Worm (Caenorhabditis elegans) whole organism, young adult: Measurements from ENCODE around the gene F22F7.8.
A peak's percentile ranks its signal among the peaks of the same experiment; 100 is the strongest.

ENCODE experiments used
- C06A6.2 ChIP-seq: fragments of 200-800 bp; sonication (Bioruptor generic); conservative IDR thresholded peaks from 2 replicates; pipeline ENCODE4 v1.3.6; 2022; ENCODE audit warnings: missing genetic modification characterization, missing compliant biosample characterization
- D2030.7 ChIP-seq: fragments of 200-800 bp; sonication (Bioruptor generic); IDR thresholded peaks from 2 replicates; pipeline ENCODE4 v1.3.6; 2022; ENCODE audit warnings: missing genetic modification reagents, missing genetic modification characterization, missing compliant biosample characterization
- F10E7.11 ChIP-seq: sonication (generic microtip); optimal IDR thresholded peaks from 2 replicates; lab custom pipeline; 2017; ENCODE audit warnings: mild to moderate bottlenecking, missing genetic modification characterization, moderate library complexity, missing compliant biosample characterization
- K11D2.4 ChIP-seq: fragments of 200-800 bp; sonication (Bioruptor generic); IDR thresholded peaks from 2 replicates; pipeline ENCODE4 v1.3.6; 2022; ENCODE audit warnings: missing genetic modification reagents, missing genetic modification characterization, missing compliant biosample characterization
- K12H6.12 ChIP-seq: fragments of 200-800 bp; sonication (Bioruptor generic); optimal IDR thresholded peaks from 2 replicates; lab custom pipeline; 2018; ENCODE audit warnings: mild to moderate bottlenecking, missing genetic modification characterization, missing compliant biosample characterization
- Y53F4B.3 ChIP-seq: fragments of 200-800 bp; sonication (Bioruptor generic); IDR thresholded peaks from 2 replicates; pipeline ENCODE4 v1.3.6; 2022; ENCODE audit warnings: missing genetic modification reagents, missing genetic modification characterization, missing compliant biosample characterization
- Y53G8AR.9 ChIP-seq: fragments of 200-800 bp; sonication (Bioruptor generic); conservative IDR thresholded peaks from 2 replicates; pipeline ENCODE4 v1.3.6; 2022; ENCODE audit warnings: missing genetic modification reagents, missing genetic modification characterization, missing compliant biosample characterization
- Y79H2A.3 ChIP-seq: fragments of 200-800 bp; sonication (Bioruptor generic); conservative IDR thresholded peaks from 2 replicates; pipeline ENCODE4 v1.3.6; 2022; ENCODE audit warnings: missing genetic modification reagents, missing genetic modification characterization, missing compliant biosample characterization
- Y95B8A.8 ChIP-seq: fragments of 200-800 bp; sonication (Bioruptor generic); IDR thresholded peaks from 2 replicates; pipeline ENCODE4 v1.3.6; 2022; ENCODE audit warnings: missing genetic modification reagents, missing genetic modification characterization, missing compliant biosample characterization
- akir-1 ChIP-seq: fragments of 200-800 bp; sonication (Bioruptor generic); optimal IDR thresholded peaks from 2 replicates; lab custom pipeline; 2018; ENCODE audit warnings: mild to moderate bottlenecking, missing genetic modification characterization, moderate library complexity, missing compliant biosample characterization
- aptf-2 ChIP-seq: fragments of 200-800 bp; sonication (Bioruptor generic); conservative IDR thresholded peaks from 2 replicates; pipeline ENCODE4 v1.3.6; 2022; ENCODE audit warnings: missing genetic modification reagents, missing genetic modification characterization, missing compliant biosample characterization
- aptf-3 ChIP-seq: fragments of 200-800 bp; sonication (Bioruptor generic); IDR thresholded peaks from 2 replicates; pipeline ENCODE4 v1.3.6; 2022; ENCODE audit warnings: missing genetic modification characterization, missing compliant biosample characterization
- atf-7 ChIP-seq: sonication (generic microtip); optimal IDR thresholded peaks from 2 replicates; lab custom pipeline; 2017; ENCODE audit warnings: mild to moderate bottlenecking, missing genetic modification characterization, missing compliant biosample characterization
- cebp-1 ChIP-seq, 2 experiments: fragments of 200-800 bp in 1 of 2; sonication (Bioruptor generic) in 1 of 2; sonication (generic microtip) in 1 of 2; IDR thresholded peaks in 1 of 2; optimal IDR thresholded peaks in 1 of 2; 2 replicates each; pipeline versions ENCODE4 v1.3.6 to Lab custom; 2017 to 2022; ENCODE audit warnings: missing compliant biosample characterization in 2 of 2, missing genetic modification characterization in 2 of 2, mild to moderate bottlenecking in 1 of 2, missing genetic modification reagents in 1 of 2, moderate library complexity in 1 of 2
- ceh-27 ChIP-seq: fragments of 200-800 bp; sonication (Bioruptor generic); optimal IDR thresholded peaks from 2 replicates; lab custom pipeline; 2018; ENCODE audit warnings: mild to moderate bottlenecking, missing genetic modification characterization, moderate library complexity, missing compliant biosample characterization
- chd-7 ChIP-seq: sonication (generic microtip); optimal IDR thresholded peaks from 2 replicates; lab custom pipeline; 2016; ENCODE audit warnings: mild to moderate bottlenecking, missing genetic modification characterization, moderate library complexity, missing compliant biosample characterization
- die-1 ChIP-seq: sonication (generic microtip); optimal IDR thresholded peaks from 2 replicates; lab custom pipeline; 2016; ENCODE audit warnings: missing genotype, mild to moderate bottlenecking, missing genetic modification characterization, missing compliant biosample characterization
- dox-1 ChIP-seq: fragments of 200-800 bp; sonication (Bioruptor generic); IDR thresholded peaks from 2 replicates; pipeline ENCODE4 v1.3.6; 2022; ENCODE audit warnings: missing genetic modification reagents, missing genetic modification characterization, missing compliant biosample characterization
- egrh-3 ChIP-seq: fragments of 200-800 bp; sonication (Bioruptor generic); IDR thresholded peaks from 2 replicates; pipeline ENCODE4 v1.3.6; 2022; ENCODE audit warnings: missing genetic modification reagents, missing genetic modification characterization, missing compliant biosample characterization
- gei-17 ChIP-seq: fragments of 200-800 bp; sonication (Bioruptor generic); optimal IDR thresholded peaks from 2 replicates; lab custom pipeline; 2018; ENCODE audit warnings: mild to moderate bottlenecking, missing genetic modification characterization, missing compliant biosample characterization
- hlh-12 ChIP-seq: sonication (generic microtip); optimal IDR thresholded peaks from 2 replicates; lab custom pipeline; 2016; ENCODE audit warnings: missing genetic modification characterization, missing compliant biosample characterization
- hmg-1.2 ChIP-seq: fragments of 200-800 bp; sonication (Bioruptor generic); IDR thresholded peaks from 2 replicates; pipeline ENCODE4 v1.3.6; 2022; ENCODE audit warnings: missing genetic modification reagents, missing genetic modification characterization, missing compliant biosample characterization
- let-607 ChIP-seq, 2 experiments: fragments of 200-800 bp in 1 of 2; sonication (Bioruptor generic) in 1 of 2; sonication (generic microtip) in 1 of 2; optimal IDR thresholded peaks; 2 replicates each; lab custom pipeline; 2016 to 2018; ENCODE audit warnings: mild to moderate bottlenecking in 2 of 2, missing compliant biosample characterization in 2 of 2, missing genetic modification characterization in 2 of 2, moderate library complexity in 2 of 2, missing genotype in 1 of 2
- lin-26 ChIP-seq: fragments of 200-800 bp; sonication (Bioruptor generic); IDR thresholded peaks from 2 replicates; pipeline ENCODE4 v1.3.6; 2022; ENCODE audit warnings: missing genetic modification reagents, missing genetic modification characterization, missing compliant biosample characterization
- lin-35 ChIP-seq, 3 experiments: fragments of 150-350 bp in 2 of 3; sonication (generic microtip) in 1 of 3; optimal IDR thresholded peaks; 2 replicates each; lab custom pipeline; 2014 to 2018; ENCODE audit warnings: missing biosample characterization in 3 of 3, missing genetic modification characterization in 3 of 3, missing genetic modification reagents in 3 of 3
- lin-40 ChIP-seq: sonication (generic microtip); optimal IDR thresholded peaks from 2 replicates; lab custom pipeline; 2016; ENCODE audit warnings: missing genetic modification characterization, mild to moderate bottlenecking, missing compliant biosample characterization, missing genotype, missing genetic modification reagents
- lir-1 ChIP-seq: fragments of 200-800 bp; sonication (Bioruptor generic); conservative IDR thresholded peaks from 2 replicates; pipeline ENCODE4 v1.3.6; 2022; ENCODE audit warnings: missing genetic modification reagents, missing genetic modification characterization, missing compliant biosample characterization
- lsl-1 ChIP-seq: fragments of 200-800 bp; sonication (Bioruptor generic); optimal IDR thresholded peaks from 2 replicates; lab custom pipeline; 2018; ENCODE audit warnings: mild to moderate bottlenecking, missing genetic modification characterization, moderate library complexity, missing compliant biosample characterization
- lsy-27 ChIP-seq: sonication (generic microtip); optimal IDR thresholded peaks from 2 replicates; lab custom pipeline; 2017; ENCODE audit warnings: missing genetic modification characterization, mild to moderate bottlenecking, missing compliant biosample characterization, antibody characterized with exemption, missing genotype, borderline replicate concordance; ENCODE audit not compliant: insufficient read depth
- madf-8 ChIP-seq: fragments of 200-800 bp; sonication (Bioruptor generic); conservative IDR thresholded peaks from 2 replicates; pipeline ENCODE4 v1.3.6; 2022; ENCODE audit warnings: missing genetic modification reagents, missing genetic modification characterization, missing compliant biosample characterization
- mcd-1 ChIP-seq: fragments of 200-800 bp; sonication (Bioruptor generic); IDR thresholded peaks from 2 replicates; pipeline ENCODE4 v1.3.6; 2022; ENCODE audit warnings: missing genetic modification reagents, missing genetic modification characterization, missing compliant biosample characterization
- nfya-1 ChIP-seq: sonication (generic microtip); optimal IDR thresholded peaks from 2 replicates; lab custom pipeline; 2017; ENCODE audit warnings: antibody characterized with exemption, missing compliant biosample characterization, missing genetic modification characterization, borderline replicate concordance; ENCODE audit not compliant: insufficient read depth
- nfya-2 ChIP-seq: fragments of 200-800 bp; sonication (Bioruptor generic); IDR thresholded peaks from 2 replicates; pipeline ENCODE4 v1.3.6; 2022; ENCODE audit warnings: missing genetic modification reagents, missing genetic modification characterization, missing compliant biosample characterization
- nfyb-1 ChIP-seq: fragments of 200-800 bp; sonication (Bioruptor generic); IDR thresholded peaks from 2 replicates; pipeline ENCODE4 v1.3.6; 2022; ENCODE audit warnings: missing genetic modification reagents, missing genetic modification characterization, missing compliant biosample characterization
- nhr-80 ChIP-seq: sonication (generic microtip); optimal IDR thresholded peaks from 2 replicates; lab custom pipeline; 2016; ENCODE audit warnings: missing genetic modification characterization, missing compliant biosample characterization
- sdz-38 ChIP-seq: sonication (generic microtip); optimal IDR thresholded peaks from 2 replicates; lab custom pipeline; 2016; ENCODE audit warnings: missing genotype, missing genetic modification characterization, missing compliant biosample characterization
- sea-2 ChIP-seq: fragments of 200-800 bp; sonication (Bioruptor generic); IDR thresholded peaks from 2 replicates; pipeline ENCODE4 v1.3.6; 2022; ENCODE audit warnings: missing genetic modification characterization, missing compliant biosample characterization
- snpc-4 ChIP-seq, 5 experiments: fragments of 150-350 bp in 1 of 5; sonication (generic microtip) in 4 of 5; optimal IDR thresholded peaks; 2 replicates each; lab custom pipeline; 2014 to 2018; ENCODE audit warnings: missing genetic modification characterization in 5 of 5, missing biosample characterization in 3 of 5, antibody characterized with exemption in 2 of 5, mild to moderate bottlenecking in 2 of 5, missing compliant biosample characterization in 2 of 5, missing genotype in 2 of 5, moderate library complexity in 2 of 5, missing genetic modification reagents in 1 of 5
- sptf-2 ChIP-seq: fragments of 200-800 bp; sonication (Bioruptor generic); optimal IDR thresholded peaks from 2 replicates; lab custom pipeline; 2018; ENCODE audit warnings: mild to moderate bottlenecking, missing genetic modification characterization, missing compliant biosample characterization
- zfh-2 ChIP-seq: fragments of 200-800 bp; sonication (Bioruptor generic); conservative IDR thresholded peaks from 2 replicates; pipeline ENCODE4 v1.3.6; 2022; ENCODE audit warnings: missing genetic modification reagents, missing genetic modification characterization, missing compliant biosample characterization
- zim-3 ChIP-seq: sonication (generic microtip); optimal IDR thresholded peaks from 2 replicates; lab custom pipeline; 2017; ENCODE audit warnings: mild to moderate bottlenecking, missing genetic modification characterization, moderate library complexity, missing compliant biosample characterization
- ztf-3 ChIP-seq: fragments of 200-800 bp; sonication (Bioruptor generic); optimal IDR thresholded peaks from 2 replicates; lab custom pipeline; 2018; ENCODE audit warnings: mild to moderate bottlenecking, missing genetic modification characterization, missing compliant biosample characterization

F22F7.8 gene

ce11 chrV:2133512-2133911 lies 11.8 kb upstream of the F22F7.8 start:
- TF ChIP-seq C06A6.2 (GFP tag; lab: Robert Waterston, UW) = no peak
- TF ChIP-seq ceh-27 (GFP tag; lab: Kevin White, UChicago) = peak; percentile 43
- TF ChIP-seq lsl-1 = no peak
- TF ChIP-seq zfh-2 (GFP tag; lab: Robert Waterston, UW) = peak; percentile 84
- TF ChIP-seq K11D2.4 (GFP tag; lab: Robert Waterston, UW) = peak; percentile 57
- no peak for TF ChIP-seq lsy-27 (tag; lab: Kevin White, UChicago)
- no peak for TF ChIP-seq cebp-1 (GFP tag; IDR thresholded peaks at IDR 0.05; lab: Robert Waterston, UW)
- peak; percentile 74 for TF ChIP-seq cebp-1 (tag; optimal IDR thresholded peaks at IDR 0.05; lab: Kevin White, UChicago)
- TF ChIP-seq hmg-1.2 (GFP tag; lab: Robert Waterston, UW) = peak; percentile 37; the same call in 1 of the 2 replicates
- TF ChIP-seq akir-1 (GFP tag; lab: Kevin White, UChicago) = no peak
- no peak for TF ChIP-seq let-607 (tag; optimal IDR thresholded peaks at IDR 0.05; lab: Kevin White, UChicago)
- peak; percentile 31; the same call in 1 of the 2 replicates for TF ChIP-seq egrh-3
- TF ChIP-seq Y53G8AR.9 (GFP tag; lab: Robert Waterston, UW) = no peak
- peak; percentile 41 for TF ChIP-seq chd-7
- TF ChIP-seq hlh-12 (tag; lab: Kevin White, UChicago) = no peak
- TF ChIP-seq Y95B8A.8 (GFP tag; lab: Robert Waterston, UW) = no peak
- TF ChIP-seq sptf-2 (GFP tag; lab: Kevin White, UChicago) = no peak
- peak in 1 of 3 experiments; percentile 80 for TF ChIP-seq lin-35 (GFP tag; optimal IDR thresholded peaks at IDR 0.05; lab: Kevin White, UChicago)
- TF ChIP-seq Y53F4B.3 (GFP tag; lab: Robert Waterston, UW) = no peak
- TF ChIP-seq K12H6.12 (tag; lab: Kevin White, UChicago) = peak; percentile 70
- TF ChIP-seq dox-1 = peak; percentile 42; the same call in 1 of the 2 replicates
- TF ChIP-seq lin-40 (tag; lab: Kevin White, UChicago) = peak; percentile 21
- TF ChIP-seq mcd-1 = 0 out of 2 replicates have a peak, but pooled peaks have one; percentile 41
- no peak for TF ChIP-seq snpc-4 (GFP tag; optimal IDR thresholded peaks at IDR 0.05; lab: Kevin White, UChicago)
- peak in 1 of 4 experiments; percentile 13 for TF ChIP-seq snpc-4 (tag; optimal IDR thresholded peaks at IDR 0.05; lab: Kevin White, UChicago)
- peak; percentile 7 for TF ChIP-seq nhr-80
- no peak for TF ChIP-seq aptf-3 (GFP tag; lab: Robert Waterston, UW)
- peak; percentile 45 for TF ChIP-seq atf-7

- TF ChIP-seq nfyb-1 (peak; percentile 19; the same call in 1 of the 2 replicates), zfh-2 (GFP tag; lab: Robert Waterston, UW) (peak; percentile 56; the same call in 1 of the 2 replicates), ztf-3 (GFP tag; lab: Kevin White, UChicago) (no peak), sea-2 (GFP tag; lab: Robert Waterston, UW) (0 out of 2 replicates have a peak, but pooled peaks have one; percentile 18)
Observed at ce11 chrV:2132675-2133074, 10.9 kb upstream of the F22F7.8 start.

- TF ChIP-seq egrh-3 (no peak), gei-17 (GFP tag; lab: Kevin White, UChicago) (no peak), nfya-1 (no peak), lir-1 (GFP tag; lab: Robert Waterston, UW) (peak; percentile 50; the same call in 1 of the 2 replicates), madf-8 (peak; percentile 16; the same call in 1 of the 2 replicates), nfya-2 (GFP tag; lab: Robert Waterston, UW) (no peak), lin-40 (tag; lab: Kevin White, UChicago) (peak; percentile 61), Y79H2A.3 (GFP tag; lab: Robert Waterston, UW) (no peak), zim-3 (no peak), sdz-38 (tag; lab: Kevin White, UChicago) (no peak), ceh-27 (GFP tag; lab: Kevin White, UChicago) (peak; percentile 47), aptf-2 (0 out of 2 replicates have a peak, but pooled peaks have one; percentile 58), D2030.7 (GFP tag; lab: Robert Waterston, UW) (peak; percentile 20; the same call in 1 of the 2 replicates), die-1 (tag; lab: Kevin White, UChicago) (no peak), C06A6.2 (GFP tag; lab: Robert Waterston, UW) (no peak), atf-7 (no peak), F10E7.11 (tag; lab: Kevin White, UChicago) (no peak), lin-26 (GFP tag; lab: Robert Waterston, UW) (no peak)
Observed at ce11 chrV:2126996-2127585, 5.3 kb upstream of the F22F7.8 start, which contains the start of gene ldp-1. TSS of gene ldp-1 (plus strand) at chrV:2127535.
